Fruit fly (Drosophila melanogaster) whole organism, embryonic: Measurements from ENCODE around the gene spn-B.
A peak's percentile ranks its signal among the peaks of the same experiment; 100 is the strongest.

Source experiments
- Aef1 ChIP-seq: fragments of 200-800 bp; sonication (Bioruptor generic); IDR thresholded peaks from 3 replicates; pipeline ENCODE4 v1.3.6; 2022; ENCODE audit warnings: missing biosample characterization, missing genetic modification characterization
- CG10979 ChIP-seq: fragments of 200-800 bp; sonication (Bioruptor generic); optimal IDR thresholded peaks from 2 replicates; lab custom pipeline; 2018; ENCODE audit warnings: missing biosample characterization, mild to moderate bottlenecking, missing genetic modification characterization, moderate library complexity
- CG12071 ChIP-seq: fragments of 200-800 bp; sonication (Bioruptor generic); optimal IDR thresholded peaks from 3 replicates; lab custom pipeline; 2018; ENCODE audit warnings: missing biosample characterization, mild to moderate bottlenecking, missing genetic modification characterization
- CG12236 ChIP-seq: fragments of 200-800 bp; sonication (Bioruptor generic); optimal IDR thresholded peaks from 2 replicates; lab custom pipeline; 2016; ENCODE audit warnings: missing biosample characterization, missing genetic modification characterization
- CG14050 ChIP-seq: fragments of 200-800 bp; sonication (Bioruptor generic); IDR thresholded peaks from 3 replicates; pipeline ENCODE4 v1.3.6; 2022; ENCODE audit warnings: missing biosample characterization, missing genetic modification characterization
- CG15269 ChIP-seq: fragments of 200-800 bp; sonication (Bioruptor generic); optimal IDR thresholded peaks from 2 replicates; lab custom pipeline; 2018; ENCODE audit warnings: missing biosample characterization, mild to moderate bottlenecking, missing genetic modification characterization, moderate library complexity
- CG1529 ChIP-seq: fragments of 200-800 bp; sonication (Bioruptor generic); optimal IDR thresholded peaks from 3 replicates; lab custom pipeline; 2018; ENCODE audit warnings: missing biosample characterization, missing genetic modification characterization
- CG15696 ChIP-seq: fragments of 200-800 bp; sonication (Bioruptor generic); optimal IDR thresholded peaks from 2 replicates; lab custom pipeline; 2019; ENCODE audit warnings: missing biosample characterization, mild to moderate bottlenecking, missing genetic modification characterization, moderate library complexity
- CG16815 ChIP-seq: fragments of 200-800 bp; sonication (Bioruptor generic); optimal IDR thresholded peaks from 3 replicates; lab custom pipeline; 2017; ENCODE audit warnings: missing biosample characterization, mild to moderate bottlenecking, missing genetic modification characterization
- CG2875 ChIP-seq: fragments of 200-800 bp; sonication (Bioruptor generic); optimal IDR thresholded peaks from 2 replicates; lab custom pipeline; 2017; ENCODE audit warnings: missing biosample characterization, mild to moderate bottlenecking, missing genetic modification characterization, missing genetic modification reagents
- CG31224 ChIP-seq: fragments of 200-800 bp; sonication (Bioruptor generic); IDR thresholded peaks from 2 replicates; pipeline ENCODE4 v1.3.6; 2022; ENCODE audit warnings: missing biosample characterization, missing genetic modification characterization
- CG34376 ChIP-seq: fragments of 200-800 bp; sonication (Bioruptor generic); optimal IDR thresholded peaks from 2 replicates; lab custom pipeline; 2018; ENCODE audit warnings: missing biosample characterization, mild to moderate bottlenecking, missing genetic modification characterization
- CG4282 ChIP-seq: fragments of 200-800 bp; sonication (Bioruptor generic); optimal IDR thresholded peaks from 2 replicates; lab custom pipeline; 2016; ENCODE audit warnings: missing biosample characterization, missing genetic modification characterization
- CG4820 ChIP-seq: fragments of 200-800 bp; sonication (Bioruptor generic); optimal IDR thresholded peaks from 3 replicates; lab custom pipeline; 2016; ENCODE audit warnings: missing biosample characterization, missing genetic modification characterization
- CG6654 ChIP-seq: fragments of 200-800 bp; sonication (Bioruptor generic); optimal IDR thresholded peaks from 2 replicates; lab custom pipeline; 2017; ENCODE audit warnings: missing biosample characterization, mild to moderate bottlenecking, missing genetic modification characterization
- CG7357 ChIP-seq: fragments of 200-800 bp; sonication (Bioruptor generic); IDR thresholded peaks from 3 replicates; pipeline ENCODE4 v1.3.6; 2022; ENCODE audit warnings: missing biosample characterization, missing genetic modification characterization
- CG8281 ChIP-seq: fragments of 200-800 bp; sonication (Bioruptor generic); optimal IDR thresholded peaks from 2 replicates; lab custom pipeline; 2018; ENCODE audit warnings: missing biosample characterization, mild to moderate bottlenecking, missing genetic modification characterization, moderate library complexity
- CG8388 ChIP-seq: fragments of 200-800 bp; sonication (Bioruptor generic); optimal IDR thresholded peaks from 2 replicates; lab custom pipeline; 2019; ENCODE audit warnings: missing biosample characterization, mild to moderate bottlenecking, missing genetic modification characterization, moderate library complexity
- CG8765 ChIP-seq: fragments of 200-800 bp; sonication (Bioruptor generic); IDR thresholded peaks from 2 replicates; pipeline ENCODE4 v1.3.6; 2022; ENCODE audit warnings: missing biosample characterization, missing genetic modification characterization
- CG9215 ChIP-seq: fragments of 200-800 bp; sonication (Bioruptor generic); IDR thresholded peaks from 2 replicates; pipeline ENCODE4 v1.3.6; 2022; ENCODE audit warnings: missing biosample characterization, missing genetic modification characterization
- CG9437 ChIP-seq: fragments of 200-800 bp; sonication (Bioruptor generic); optimal IDR thresholded peaks from 2 replicates; lab custom pipeline; 2018; ENCODE audit warnings: missing biosample characterization, mild to moderate bottlenecking, missing genetic modification characterization
- Deaf1 ChIP-seq: fragments of 200-800 bp; optimal IDR thresholded peaks from 3 replicates; lab custom pipeline; 2019; ENCODE audit warnings: missing biosample characterization, mild to moderate bottlenecking, missing genetic modification characterization, moderate library complexity
- Fer1 ChIP-seq: fragments of 200-800 bp; sonication (Bioruptor generic); optimal IDR thresholded peaks from 2 replicates; lab custom pipeline; 2017; ENCODE audit warnings: missing biosample characterization, mild to moderate bottlenecking, missing genetic modification characterization
- Hmr ChIP-seq: fragments of 200-800 bp; sonication (Bioruptor generic); optimal IDR thresholded peaks from 3 replicates; lab custom pipeline; 2017; ENCODE audit warnings: mild to moderate bottlenecking, missing biosample characterization, missing genetic modification reagents, missing genetic modification characterization
- Hsf ChIP-seq: fragments of 200-800 bp; sonication (Bioruptor generic); optimal IDR thresholded peaks from 3 replicates; lab custom pipeline; 2016; ENCODE audit warnings: missing biosample characterization, missing genetic modification characterization
- NFAT ChIP-seq: fragments of 200-800 bp; sonication (Bioruptor generic); IDR thresholded peaks from 2 replicates; pipeline ENCODE4 v1.3.6; 2022; ENCODE audit warnings: missing biosample characterization, missing genetic modification characterization
- Sox102F ChIP-seq: fragments of 200-800 bp; sonication (Bioruptor generic); optimal IDR thresholded peaks from 2 replicates; lab custom pipeline; 2018; ENCODE audit warnings: missing biosample characterization, mild to moderate bottlenecking, missing genetic modification characterization, moderate library complexity
- Stat92E ChIP-seq, 3 experiments: fragments of >200 bp in 2 of 3; fragments of 200-800 bp in 1 of 3; sonication (Bioruptor generic) in 1 of 3; optimal IDR thresholded peaks; 2 replicates each; lab custom pipeline; 2017 to 2019; ENCODE audit warnings: missing biosample characterization in 3 of 3, missing genetic modification characterization in 3 of 3, mild to moderate bottlenecking in 1 of 3, moderate library complexity in 1 of 3
- Taf1 ChIP-seq: fragments of 200-800 bp; sonication (Bioruptor generic); IDR thresholded peaks from 2 replicates; pipeline ENCODE4 v1.3.6; 2022; ENCODE audit warnings: missing biosample characterization, missing genetic modification characterization
- Xbp1 ChIP-seq: fragments of 200-800 bp; sonication (Bioruptor generic); optimal IDR thresholded peaks from 3 replicates; lab custom pipeline; 2016; ENCODE audit warnings: missing biosample characterization, mild to moderate bottlenecking, missing genetic modification characterization
- Xrp1 ChIP-seq: fragments of 200-800 bp; sonication (Bioruptor generic); IDR thresholded peaks from 2 replicates; pipeline ENCODE4 v1.3.6; 2022; ENCODE audit warnings: missing biosample characterization, missing genetic modification characterization
- YL-1 ChIP-seq: fragments of 200-800 bp; sonication (Bioruptor generic); optimal IDR thresholded peaks from 3 replicates; lab custom pipeline; 2017; ENCODE audit warnings: missing biosample characterization, mild to moderate bottlenecking, missing genetic modification characterization
- abd-A ChIP-seq: fragments of 200-800 bp; sonication (Bioruptor generic); optimal IDR thresholded peaks from 3 replicates; lab custom pipeline; 2019; ENCODE audit warnings: missing biosample characterization, mild to moderate bottlenecking, missing genetic modification characterization, moderate library complexity
- ato ChIP-seq: fragments of 200-800 bp; sonication (Bioruptor generic); IDR thresholded peaks from 2 replicates; pipeline ENCODE4 v1.3.6; 2022; ENCODE audit warnings: missing biosample characterization, missing genetic modification characterization; ENCODE audit not compliant: partially characterized antibody
- cad ChIP-seq: fragments of >200 bp; optimal IDR thresholded peaks from 2 replicates; lab custom pipeline; 2017; ENCODE audit warnings: missing biosample characterization, missing genetic modification characterization
- chn ChIP-seq: fragments of 200-800 bp; sonication (Bioruptor generic); optimal IDR thresholded peaks from 2 replicates; lab custom pipeline; 2016; ENCODE audit warnings: missing biosample characterization, missing genetic modification characterization
- ftz-f1 ChIP-seq: fragments of 200-800 bp; sonication (Bioruptor generic); optimal IDR thresholded peaks from 2 replicates; lab custom pipeline; 2016; ENCODE audit warnings: missing biosample characterization, missing genetic modification characterization
- ham ChIP-seq: fragments of 200-800 bp; sonication (Bioruptor generic); IDR thresholded peaks from 2 replicates; pipeline ENCODE4 v1.3.6; 2022; ENCODE audit warnings: missing biosample characterization, missing genetic modification characterization
- luna ChIP-seq: fragments of 200-800 bp; sonication (Bioruptor generic); optimal IDR thresholded peaks from 2 replicates; lab custom pipeline; 2016; ENCODE audit warnings: missing biosample characterization, missing genetic modification characterization
- nerfin-1 ChIP-seq: fragments of 200-800 bp; sonication (Bioruptor generic); optimal IDR thresholded peaks from 3 replicates; lab custom pipeline; 2019; ENCODE audit warnings: missing biosample characterization, mild to moderate bottlenecking, missing genetic modification characterization, moderate library complexity
- nmo ChIP-seq: fragments of 200-800 bp; sonication (Bioruptor generic); optimal IDR thresholded peaks from 2 replicates; lab custom pipeline; 2018; ENCODE audit warnings: missing biosample characterization, mild to moderate bottlenecking, missing genetic modification characterization, moderate library complexity
- prd ChIP-seq, 3 experiments: fragments of >200 bp in 2 of 3; fragments of 200-800 bp in 1 of 3; sonication (Bioruptor generic) in 1 of 3; optimal IDR thresholded peaks in 2 of 3; IDR thresholded peaks in 1 of 3; 2 replicates in 2 of 3; 3 replicates in 1 of 3; pipeline versions ENCODE4 v1.3.6 to Lab custom; 2017 to 2022; ENCODE audit warnings: missing biosample characterization in 1 of 3, missing genetic modification characterization in 1 of 3
- rib ChIP-seq: fragments of 200-800 bp; sonication (Bioruptor generic); IDR thresholded peaks from 2 replicates; pipeline ENCODE4 v1.3.6; 2022; ENCODE audit warnings: missing biosample characterization, missing genetic modification characterization
- sens-2 ChIP-seq: fragments of 200-800 bp; sonication (Bioruptor generic); IDR thresholded peaks from 2 replicates; pipeline ENCODE4 v1.3.6; 2022; ENCODE audit warnings: missing biosample characterization, missing genetic modification characterization
- ssp ChIP-seq: fragments of 200-800 bp; sonication (Bioruptor generic); IDR thresholded peaks from 2 replicates; pipeline ENCODE4 v1.3.6; 2022; ENCODE audit warnings: missing biosample characterization, missing genetic modification characterization
- stc ChIP-seq: fragments of 200-800 bp; sonication (Bioruptor generic); IDR thresholded peaks from 2 replicates; pipeline ENCODE4 v1.3.6; 2022; ENCODE audit warnings: missing biosample characterization, missing genetic modification characterization
- sug ChIP-seq: fragments of 200-800 bp; optimal IDR thresholded peaks from 2 replicates; lab custom pipeline; 2019; ENCODE audit warnings: missing biosample characterization, mild to moderate bottlenecking, missing genetic modification characterization, moderate library complexity
- tin ChIP-seq: fragments of 200-800 bp; sonication (Bioruptor generic); optimal IDR thresholded peaks from 3 replicates; lab custom pipeline; 2016; ENCODE audit warnings: missing biosample characterization, missing genetic modification characterization
- z ChIP-seq: fragments of 200-800 bp; sonication (Bioruptor generic); IDR thresholded peaks from 3 replicates; pipeline ENCODE4 v1.3.6; 2022; ENCODE audit warnings: missing biosample characterization, missing genetic modification characterization

The spn-B gene

dm6 chr3R:14285059-14285953, 42.5 kb upstream of the spn-B start (continued):
- no peak for TF ChIP-seq CG14050 (GFP tag; lab: Robert Waterston, UW)
- peak; percentile 16 for TF ChIP-seq CG9437 (GFP tag; lab: Kevin White, UChicago)
- TF ChIP-seq luna (GFP tag; lab: Kevin White, UChicago), result no peak
- TF ChIP-seq stc (GFP tag; lab: Robert Waterston, UW), result no peak
- TF ChIP-seq CG34376 (GFP tag; lab: Kevin White, UChicago), result peak; percentile 51
- TF ChIP-seq Hsf, result no peak
- no peak for TF ChIP-seq CG2875 (GFP tag; lab: Kevin White, UChicago)
- no peak for TF ChIP-seq ham
- no peak for TF ChIP-seq NFAT (GFP tag; lab: Robert Waterston, UW)
- no peak for TF ChIP-seq nerfin-1 (tag; lab: Kevin White, UChicago)
- peak; percentile 36 for TF ChIP-seq Sox102F (GFP tag; lab: Kevin White, UChicago)
- TF ChIP-seq CG4282 (GFP tag; lab: Kevin White, UChicago), result no peak
- no peak for TF ChIP-seq CG12236 (GFP tag; lab: Kevin White, UChicago)
- TF ChIP-seq prd (optimal IDR thresholded peaks at IDR 0.05; lab: Kevin White, UChicago), result no peak
- TF ChIP-seq prd (GFP tag; IDR thresholded peaks at IDR 0.05; lab: Robert Waterston, UW), result no peak
- no peak for TF ChIP-seq CG31224 (GFP tag; lab: Robert Waterston, UW)
- no peak for TF ChIP-seq CG8765
- peak; percentile 8 for TF ChIP-seq Fer1
- TF ChIP-seq rib, result no peak
- no peak for TF ChIP-seq CG1529 (GFP tag; lab: Kevin White, UChicago)
- peak in 1 of 3 experiments; percentile 84 for TF ChIP-seq Stat92E (GFP tag; optimal IDR thresholded peaks at IDR 0.05; lab: Kevin White, UChicago)
- no peak for TF ChIP-seq CG12071 (GFP tag; lab: Kevin White, UChicago)
- no peak for TF ChIP-seq ssp
- no peak for TF ChIP-seq CG8281 (tag; lab: Kevin White, UChicago)
- TF ChIP-seq cad, result peak; percentile 45
- no peak for TF ChIP-seq CG7357 (GFP tag; lab: Robert Waterston, UW)
- no peak for TF ChIP-seq CG10979 (tag; lab: Kevin White, UChicago)
- no peak for TF ChIP-seq sens-2 (GFP tag; lab: Robert Waterston, UW)
- peak; percentile 29 for TF ChIP-seq Deaf1 (tag; lab: Kevin White, UChicago)
- no peak for TF ChIP-seq ato
- no peak for TF ChIP-seq Xrp1 (GFP tag; lab: Robert Waterston, UW)
- no peak for TF ChIP-seq CG4820 (GFP tag; lab: Kevin White, UChicago)
- TF ChIP-seq chn (GFP tag; lab: Kevin White, UChicago), result no peak
- TF ChIP-seq z, result no peak
- no peak for TF ChIP-seq tin (GFP tag; lab: Kevin White, UChicago)
- TF ChIP-seq YL-1 (GFP tag; lab: Kevin White, UChicago), result no peak
- no peak for TF ChIP-seq Taf1 (GFP tag; lab: Robert Waterston, UW)
- TF ChIP-seq CG8388 (GFP tag; lab: Kevin White, UChicago), result no peak
- TF ChIP-seq CG15269 (tag; lab: Kevin White, UChicago), result peak; percentile 12
- peak; percentile 90 for TF ChIP-seq abd-A (tag; lab: Kevin White, UChicago)
- TF ChIP-seq Aef1 (GFP tag; lab: Robert Waterston, UW), result no peak
- no peak for TF ChIP-seq CG16815
- peak; percentile 17 for TF ChIP-seq Xbp1
- TF ChIP-seq sug (tag; lab: Kevin White, UChicago), result peak; percentile 19
- TF ChIP-seq ftz-f1 (GFP tag; lab: Kevin White, UChicago), result no peak
- no peak for TF ChIP-seq CG6654 (GFP tag; lab: Kevin White, UChicago)
- no peak for TF ChIP-seq CG15696 (tag; lab: Kevin White, UChicago)
- TF ChIP-seq Hmr (GFP tag; lab: Kevin White, UChicago), result peak; percentile 40
- no peak for TF ChIP-seq CG9215 (GFP tag; lab: Robert Waterston, UW)
- TF ChIP-seq nmo (GFP tag; lab: Kevin White, UChicago), result peak; percentile 20
